Worm (Caenorhabditis elegans) whole organism, mixed stage, embryonic: ENCODE measurements around the gene F41E6.12.

Experiments
- unc-39 ChIP-seq: fragments of 150-350 bp; optimal IDR thresholded peaks from 2 replicates; lab custom pipeline; 2014; ENCODE audit warnings: missing biosample characterization, missing genetic modification characterization
- zip-8 ChIP-seq: fragments of 150-350 bp; optimal IDR thresholded peaks from 2 replicates; lab custom pipeline; 2014; ENCODE audit warnings: missing biosample characterization, missing genetic modification characterization
- ztf-11 ChIP-seq: fragments of 150-350 bp; optimal IDR thresholded peaks from 2 replicates; lab custom pipeline; 2014; ENCODE audit warnings: missing biosample characterization, missing genetic modification characterization

ce11 chrV:8588079-8588478 lies 40.9 kb downstream of the F41E6.12 start, which contains the start of gene C10B5.3:
- TF ChIP-seq zip-8 (no peak), ztf-11 (tag; lab: Kevin White, UChicago) (no peak), unc-39 (tag; lab: Kevin White, UChicago) (no peak)
